Fruit fly (Drosophila melanogaster): Measurements from ENCODE around the gene spir.

The spir gene

dm6 chr2L:20264568-20265547, 46.2 kb upstream of the spir start:
- no peak for TF ChIP-seq CG11456 (GFP tag; IDR thresholded peaks at IDR 0.05)
- TF ChIP-seq Asciz (GFP tag; optimal IDR thresholded peaks at IDR 0.05): no peak
- peak; percentile 71 for TF ChIP-seq CG12769 (tag; optimal IDR thresholded peaks at IDR 0.05)
- no peak for TF ChIP-seq Nf-YB (GFP tag; optimal IDR thresholded peaks at IDR 0.05)
- TF ChIP-seq pho (GFP tag; optimal IDR thresholded peaks at IDR 0.05): no peak
- no peak for TF ChIP-seq Neu2 (GFP tag; optimal IDR thresholded peaks at IDR 0.05; ENCODE audit: borderline replicate concordance)
- TF ChIP-seq CG6854 (GFP tag; optimal IDR thresholded peaks at IDR 0.05): no peak
- TF ChIP-seq CG3995 (GFP tag; optimal IDR thresholded peaks at IDR 0.05): no peak
- no peak for TF ChIP-seq CG4854 (GFP tag; optimal IDR thresholded peaks at IDR 0.05)
- TF ChIP-seq ase (GFP tag; IDR thresholded peaks at IDR 0.05): no peak
- TF ChIP-seq CG18476 (GFP tag; optimal IDR thresholded peaks at IDR 0.05): no peak
- no peak for TF ChIP-seq CG1233 (GFP tag; optimal IDR thresholded peaks at IDR 0.05)
- no peak for TF ChIP-seq HHEX (GFP tag; optimal IDR thresholded peaks at IDR 0.05)
- TF ChIP-seq nau (GFP tag; optimal IDR thresholded peaks at IDR 0.05): no peak
- no peak for TF ChIP-seq CG10654 (GFP tag; optimal IDR thresholded peaks at IDR 0.05)
- TF ChIP-seq CG12659 (GFP tag; optimal IDR thresholded peaks at IDR 0.05): peak; percentile 8
- no peak for TF ChIP-seq CG14441 (GFP tag; IDR thresholded peaks at IDR 0.05)
- no peak for TF ChIP-seq dmrt99B (tag; optimal IDR thresholded peaks at IDR 0.05)
- no peak for TF ChIP-seq CG15514 (GFP tag; optimal IDR thresholded peaks at IDR 0.05)
- TF ChIP-seq HLHmδ (GFP tag; optimal IDR thresholded peaks at IDR 0.05): no peak
- peak; percentile 51; the same call in 1 of the 3 replicates for TF ChIP-seq vnd (GFP tag; IDR thresholded peaks at IDR 0.05; ENCODE audit: partially characterized antibody)
- TF ChIP-seq CG15269 (tag; optimal IDR thresholded peaks at IDR 0.05): peak; percentile 2
- no peak for TF ChIP-seq Hmr (GFP tag; optimal IDR thresholded peaks at IDR 0.05)
- no peak for TF ChIP-seq CG32532 (GFP tag; IDR thresholded peaks at IDR 0.05)
- TF ChIP-seq tio (GFP tag; optimal IDR thresholded peaks at IDR 0.05): no peak
- no peak for TF ChIP-seq sens-2 (GFP tag; IDR thresholded peaks at IDR 0.05)
- no peak for TF ChIP-seq chif (GFP tag; optimal IDR thresholded peaks at IDR 0.05)
- TF ChIP-seq da (GFP tag; optimal IDR thresholded peaks at IDR 0.05): no peak
- no peak for TF ChIP-seq ranshi (GFP tag; IDR thresholded peaks at IDR 0.05)
- TF ChIP-seq CG13894 (tag; optimal IDR thresholded peaks at IDR 0.05): peak; percentile 42
- TF ChIP-seq ara (GFP tag; IDR thresholded peaks at IDR 0.05): no peak
- no peak for TF ChIP-seq pfk (GFP tag; optimal IDR thresholded peaks at IDR 0.05)
- no peak for TF ChIP-seq Hsf (GFP tag; optimal IDR thresholded peaks at IDR 0.05)
- TF ChIP-seq CG7372 (GFP tag; IDR thresholded peaks at IDR 0.05): no peak
- TF ChIP-seq CG2120 (GFP tag; optimal IDR thresholded peaks at IDR 0.05): peak; percentile 47
- no peak for TF ChIP-seq CG4404 (GFP tag; IDR thresholded peaks at IDR 0.05)
- TF ChIP-seq Vsx1 (GFP tag; optimal IDR thresholded peaks at IDR 0.05): peak; percentile 90
- no peak for TF ChIP-seq CG12236 (GFP tag; optimal IDR thresholded peaks at IDR 0.05)
- no peak for TF ChIP-seq sqz (GFP tag; optimal IDR thresholded peaks at IDR 0.05)
- TF ChIP-seq C15 (GFP tag; IDR thresholded peaks at IDR 0.05): no peak
- no peak for TF ChIP-seq lab (GFP tag; optimal IDR thresholded peaks at IDR 0.05)
- no peak for TF ChIP-seq CG4730 (GFP tag; IDR thresholded peaks at IDR 0.05)
- TF ChIP-seq Antp (GFP tag; optimal IDR thresholded peaks at IDR 0.05): no peak
- no peak for TF ChIP-seq Sin3A (optimal IDR thresholded peaks at IDR 0.05)
- no peak for TF ChIP-seq Hmx (GFP tag; optimal IDR thresholded peaks at IDR 0.05)
- peak; percentile 17 for TF ChIP-seq CG10543 (GFP tag; optimal IDR thresholded peaks at IDR 0.05)
- no peak for TF ChIP-seq cad (GFP tag; optimal IDR thresholded peaks at IDR 0.05)
- TF ChIP-seq chinmo (GFP tag; IDR thresholded peaks at IDR 0.05; ENCODE audit: partially characterized antibody): peak; percentile 62; the same call in 1 of the 4 replicates
- TF ChIP-seq inv (GFP tag; IDR thresholded peaks at IDR 0.05; ENCODE audit: partially characterized antibody): no peak

Measured in whole organism, embryonic.